Worm (Caenorhabditis elegans) whole organism, L4 larva: Measurements from ENCODE around the gene pygl-1.

ENCODE experiments used
- aly-2 ChIP-seq: sonication (generic microtip); optimal IDR thresholded peaks from 2 replicates; lab custom pipeline; 2018; ENCODE audit warnings: missing biosample characterization, missing genetic modification characterization
- ama-1 ChIP-seq: fragments of 150-350 bp; optimal IDR thresholded peaks from 2 replicates; lab custom pipeline; 2014; ENCODE audit warnings: inconsistent platforms, mixed read lengths
- ceh-28 ChIP-seq: fragments of 150-350 bp; optimal IDR thresholded peaks from 2 replicates; lab custom pipeline; 2014; ENCODE audit warnings: missing biosample characterization, missing genetic modification reagents, missing genetic modification characterization
- dmd-8 ChIP-seq: fragments of 200-800 bp; sonication (Bioruptor generic); IDR thresholded peaks from 2 replicates; pipeline ENCODE4 v1.3.6; 2022; ENCODE audit warnings: missing genetic modification characterization, missing compliant biosample characterization
- dve-1 ChIP-seq: sonication (generic microtip); optimal IDR thresholded peaks from 2 replicates; lab custom pipeline; 2017; ENCODE audit warnings: antibody characterized with exemption, mild to moderate bottlenecking, missing genetic modification characterization, missing compliant biosample characterization; ENCODE audit not compliant: insufficient read depth
- egl-43 ChIP-seq: fragments of 200-800 bp; sonication (Bioruptor generic); IDR thresholded peaks from 2 replicates; pipeline ENCODE4 v1.3.6; 2022; ENCODE audit warnings: missing genetic modification reagents, missing genetic modification characterization, missing compliant biosample characterization
- fkh-10 ChIP-seq: fragments of 150-350 bp; optimal IDR thresholded peaks from 2 replicates; lab custom pipeline; 2014; ENCODE audit warnings: missing biosample characterization, missing genetic modification reagents, missing genetic modification characterization
- lin-39 ChIP-seq: fragments of 150-350 bp; optimal IDR thresholded peaks from 2 replicates; lab custom pipeline; 2014; ENCODE audit warnings: missing biosample characterization, missing genetic modification reagents, missing genetic modification characterization
- nhr-11 ChIP-seq: fragments of 150-350 bp; optimal IDR thresholded peaks from 2 replicates; lab custom pipeline; 2014; ENCODE audit warnings: missing biosample characterization, missing genetic modification characterization
- nhr-25 ChIP-seq: sonication (generic microtip); optimal IDR thresholded peaks from 2 replicates; lab custom pipeline; 2017; ENCODE audit warnings: missing genetic modification characterization, mild to moderate bottlenecking, missing compliant biosample characterization, antibody characterized with exemption, moderate library complexity, borderline replicate concordance; ENCODE audit not compliant: insufficient read depth
- pha-4 ChIP-seq, 2 experiments: fragments of 150-350 bp in 1 of 2; fragments of 200-800 bp in 1 of 2; sonication (Bioruptor generic) in 1 of 2; IDR thresholded peaks in 1 of 2; optimal IDR thresholded peaks in 1 of 2; 2 replicates each; pipeline versions ENCODE4 v1.3.6 to Lab custom; 2014 to 2022; ENCODE audit warnings: missing genetic modification characterization in 2 of 2, missing genetic modification reagents in 2 of 2, missing biosample characterization in 1 of 2, missing compliant biosample characterization in 1 of 2
- snpc-4 ChIP-seq: fragments of 150-350 bp; optimal IDR thresholded peaks from 2 replicates; lab custom pipeline; 2014; ENCODE audit warnings: missing biosample characterization, missing genetic modification characterization
- zag-1 ChIP-seq: fragments of 150-350 bp; optimal IDR thresholded peaks from 2 replicates; lab custom pipeline; 2014; ENCODE audit warnings: missing biosample characterization, missing genetic modification characterization
- ztf-11 ChIP-seq: fragments of 150-350 bp; optimal IDR thresholded peaks from 2 replicates; lab custom pipeline; 2014; ENCODE audit warnings: missing biosample characterization, missing genetic modification characterization

DNA sequence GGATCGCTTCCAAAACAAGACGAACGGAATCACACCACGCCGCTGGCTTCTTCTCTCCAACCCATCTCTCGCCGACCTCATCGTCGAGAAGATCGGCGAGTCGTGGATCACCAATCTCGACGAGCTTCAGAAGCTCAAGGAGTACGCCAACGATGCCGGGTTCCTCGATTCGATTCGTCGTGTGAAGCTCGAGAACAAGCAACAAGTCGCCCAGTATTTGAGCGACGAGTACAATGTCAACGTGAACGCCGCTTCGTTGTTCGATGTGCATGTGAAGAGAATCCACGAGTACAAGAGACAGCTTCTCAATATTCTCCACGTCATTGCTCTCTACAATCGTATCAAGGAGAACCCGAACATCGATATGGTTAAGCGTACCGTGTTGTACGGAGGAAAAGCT, 4.8 kb downstream of the pygl-1 start:
- TF ChIP-seq ceh-28 (tag; lab: Kevin White, UChicago) (no peak), fkh-10 (GFP tag; lab: Kevin White, UChicago) (no peak), dve-1 (tag; lab: Kevin White, UChicago) (no peak), zag-1 (no peak), ztf-11 (tag; lab: Kevin White, UChicago) (no peak), dmd-8 (GFP tag; lab: Robert Waterston, UW) (no peak), egl-43 (GFP tag; lab: Robert Waterston, UW) (no peak), pha-4 (GFP tag; IDR thresholded peaks at IDR 0.05; lab: Robert Waterston, UW) (no peak), pha-4 (tag; optimal IDR thresholded peaks at IDR 0.05; lab: Kevin White, UChicago) (no peak), nhr-25 (tag; lab: Kevin White, UChicago) (no peak), snpc-4 (tag; lab: Kevin White, UChicago) (no peak), ama-1 (lab: Kevin White, UChicago) (no peak), lin-39 (tag; lab: Kevin White, UChicago) (no peak), aly-2 (tag; lab: Kevin White, UChicago) (no peak), nhr-11 (no peak)
